Fruit fly (Drosophila melanogaster) S2 (cell line): ENCODE data around the gene Ostgamma.

Experiments used
- CG8478 ChIP-seq: fragments of >200 bp; optimal IDR thresholded peaks from 2 replicates; lab custom pipeline; 2018
- CTCF ChIP-seq, 2 experiments: fragments of >200 bp; optimal IDR thresholded peaks; 2 replicates each; lab custom pipeline; 2018

dm6 chr2L:8277561-8278201, 30.3 kb downstream of the Ostgamma start:
- TF ChIP-seq CG8478 (lab: Kevin White, UChicago) (no peak), CTCF (optimal IDR thresholded peaks at IDR 0.05; lab: Kevin White, UChicago) (no peak)
